Worm (Caenorhabditis elegans) whole organism, early embryonic: ENCODE results near the gene rpoa-49.

Experiments used
- B0310.2 ChIP-seq: sonication (generic microtip); optimal IDR thresholded peaks from 2 replicates; lab custom pipeline; 2016; ENCODE audit warnings: mild to moderate bottlenecking, missing genetic modification characterization, missing compliant biosample characterization
- F13C5.2 ChIP-seq: sonication (generic microtip); optimal IDR thresholded peaks from 2 replicates; lab custom pipeline; 2017; ENCODE audit warnings: mild to moderate bottlenecking, missing genetic modification characterization, inconsistent platforms, missing compliant biosample characterization
- aly-1 ChIP-seq: sonication (generic microtip); optimal IDR thresholded peaks from 2 replicates; lab custom pipeline; 2016; ENCODE audit warnings: missing genetic modification characterization, missing compliant biosample characterization
- ama-1 ChIP-seq: fragments of 150-350 bp; optimal IDR thresholded peaks from 2 replicates; lab custom pipeline; 2014
- ceh-13 ChIP-seq: fragments of 200-800 bp; sonication (Bioruptor generic); optimal IDR thresholded peaks from 2 replicates; lab custom pipeline; 2018; ENCODE audit warnings: mild to moderate bottlenecking, missing genetic modification characterization, missing compliant biosample characterization
- ceh-36 ChIP-seq: sonication (generic microtip); optimal IDR thresholded peaks from 2 replicates; lab custom pipeline; 2016; ENCODE audit warnings: missing genetic modification characterization, inconsistent platforms, missing compliant biosample characterization
- ets-7 ChIP-seq: sonication (generic microtip); optimal IDR thresholded peaks from 2 replicates; lab custom pipeline; 2016; ENCODE audit warnings: missing genotype, missing genetic modification characterization, missing compliant biosample characterization
- flt-1 ChIP-seq: fragments of 200-800 bp; sonication (Bioruptor generic); IDR thresholded peaks from 2 replicates; pipeline ENCODE4 v1.3.6; 2022; ENCODE audit warnings: missing genetic modification characterization, missing compliant biosample characterization
- hmbx-1 ChIP-seq: sonication (generic microtip); optimal IDR thresholded peaks from 2 replicates; lab custom pipeline; 2016; ENCODE audit warnings: mild to moderate bottlenecking, missing genetic modification characterization, missing compliant biosample characterization
- hmg-4 ChIP-seq: fragments of 200-800 bp; sonication (Bioruptor generic); optimal IDR thresholded peaks from 2 replicates; lab custom pipeline; 2018; ENCODE audit warnings: mild to moderate bottlenecking, missing genetic modification characterization, missing compliant biosample characterization
- hnd-1 ChIP-seq: sonication (generic microtip); optimal IDR thresholded peaks from 2 replicates; lab custom pipeline; 2016; ENCODE audit warnings: missing genetic modification characterization, missing compliant biosample characterization
- pes-1 ChIP-seq: fragments of 200-800 bp; sonication (Bioruptor generic); IDR thresholded peaks from 2 replicates; pipeline ENCODE4 v1.3.6; 2022; ENCODE audit warnings: missing genetic modification reagents, missing genetic modification characterization, missing compliant biosample characterization
- scrt-1 ChIP-seq: fragments of 200-800 bp; sonication (Bioruptor generic); IDR thresholded peaks from 2 replicates; pipeline ENCODE4 v1.3.6; 2022; ENCODE audit warnings: missing genetic modification characterization, missing compliant biosample characterization
- sea-1 ChIP-seq: fragments of 200-800 bp; sonication (Bioruptor generic); conservative IDR thresholded peaks from 2 replicates; pipeline ENCODE4 v1.3.6; 2022; ENCODE audit warnings: missing genetic modification characterization, missing compliant biosample characterization
- tbx-11 ChIP-seq: fragments of 200-800 bp; sonication (Bioruptor generic); IDR thresholded peaks from 2 replicates; pipeline ENCODE4 v1.3.6; 2022; ENCODE audit warnings: missing genetic modification characterization, missing compliant biosample characterization
- tbx-37 ChIP-seq: fragments of 200-800 bp; sonication (Bioruptor generic); conservative IDR thresholded peaks from 2 replicates; pipeline ENCODE4 v1.3.6; 2022; ENCODE audit warnings: missing genetic modification reagents, missing genetic modification characterization, missing compliant biosample characterization
- tra-4 ChIP-seq: sonication (generic microtip); optimal IDR thresholded peaks from 2 replicates; lab custom pipeline; 2017; ENCODE audit warnings: missing genetic modification characterization, missing compliant biosample characterization

rpoa-49 gene

ce11 chrII:61013-61412 lies 16.2 kb downstream of the rpoa-49 start, which contains the start of gene C23H3.2:
TSS of gene C23H3.2 (plus strand) at chrII:61313.
- no peak for TF ChIP-seq flt-1
- no peak for TF ChIP-seq pes-1 (GFP tag; lab: Robert Waterston, UW)
- TF ChIP-seq ceh-36 (tag; lab: Kevin White, UChicago) = no peak
- no peak for TF ChIP-seq ets-7 (tag; lab: Kevin White, UChicago)
- TF ChIP-seq hnd-1 (tag; lab: Kevin White, UChicago) = no peak
- no peak for TF ChIP-seq B0310.2
- TF ChIP-seq aly-1 (tag; lab: Kevin White, UChicago) = no peak
- no peak for TF ChIP-seq ceh-13 (GFP tag; lab: Kevin White, UChicago)
- no peak for TF ChIP-seq tbx-11 (GFP tag; lab: Robert Waterston, UW)
- TF ChIP-seq tbx-37 = no peak
- TF ChIP-seq hmg-4 (GFP tag; lab: Kevin White, UChicago) = no peak
- TF ChIP-seq scrt-1 (GFP tag; lab: Robert Waterston, UW) = no peak
- TF ChIP-seq F13C5.2 (tag; lab: Kevin White, UChicago) = no peak

- TF ChIP-seq ets-7 (tag; lab: Kevin White, UChicago) (no peak), flt-1 (no peak), ama-1 (lab: Kevin White, UChicago) (no peak), sea-1 (GFP tag; lab: Robert Waterston, UW) (no peak), hnd-1 (tag; lab: Kevin White, UChicago) (no peak), pes-1 (GFP tag; lab: Robert Waterston, UW) (no peak), scrt-1 (GFP tag; lab: Robert Waterston, UW) (no peak)
Observed at ce11 chrII:65484-65883, 20.6 kb downstream of the rpoa-49 start.

ce11 chrII:66322-66721 lies 21.5 kb downstream of the rpoa-49 start:
- TF ChIP-seq hmg-4 (GFP tag; lab: Kevin White, UChicago) (peak; percentile 68), B0310.2 (peak; percentile 12), pes-1 (GFP tag; lab: Robert Waterston, UW) (0 out of 2 replicates have a peak, but pooled peaks have one; percentile 6), ama-1 (lab: Kevin White, UChicago) (no peak), hmbx-1 (no peak), hnd-1 (tag; lab: Kevin White, UChicago) (no peak), flt-1 (no peak), ceh-13 (GFP tag; lab: Kevin White, UChicago) (no peak), ceh-36 (tag; lab: Kevin White, UChicago) (no peak), tbx-37 (no peak), sea-1 (GFP tag; lab: Robert Waterston, UW) (no peak), tbx-11 (GFP tag; lab: Robert Waterston, UW) (no peak), aly-1 (tag; lab: Kevin White, UChicago) (peak; percentile 39), F13C5.2 (tag; lab: Kevin White, UChicago) (peak; percentile 53), tra-4 (tag; lab: Kevin White, UChicago) (no peak), ets-7 (tag; lab: Kevin White, UChicago) (peak; percentile 34), scrt-1 (GFP tag; lab: Robert Waterston, UW) (no peak)

- TF ChIP-seq sea-1 (GFP tag; lab: Robert Waterston, UW) = no peak
- TF ChIP-seq hnd-1 (tag; lab: Kevin White, UChicago) = no peak
- TF ChIP-seq flt-1 = no peak
- no peak for TF ChIP-seq hmg-4 (GFP tag; lab: Kevin White, UChicago)
- TF ChIP-seq ama-1 (lab: Kevin White, UChicago) = no peak
- TF ChIP-seq pes-1 (GFP tag; lab: Robert Waterston, UW) = no peak
- no peak for TF ChIP-seq tbx-11 (GFP tag; lab: Robert Waterston, UW)
- TF ChIP-seq aly-1 (tag; lab: Kevin White, UChicago) = no peak
- no peak for TF ChIP-seq hmbx-1
- TF ChIP-seq ets-7 (tag; lab: Kevin White, UChicago) = no peak
- no peak for TF ChIP-seq B0310.2
- no peak for TF ChIP-seq ceh-36 (tag; lab: Kevin White, UChicago)
- TF ChIP-seq scrt-1 (GFP tag; lab: Robert Waterston, UW) = no peak
- TF ChIP-seq tra-4 (tag; lab: Kevin White, UChicago) = no peak
- no peak for TF ChIP-seq F13C5.2 (tag; lab: Kevin White, UChicago)
- TF ChIP-seq tbx-37 = no peak
Observed at ce11 chrII:67663-68062, 22.8 kb downstream of the rpoa-49 start.

- TF ChIP-seq hnd-1 (tag; lab: Kevin White, UChicago) (no peak), hmbx-1 (no peak), pes-1 (GFP tag; lab: Robert Waterston, UW) (no peak), flt-1 (no peak), tra-4 (tag; lab: Kevin White, UChicago) (no peak), tbx-37 (no peak), aly-1 (tag; lab: Kevin White, UChicago) (no peak), ets-7 (tag; lab: Kevin White, UChicago) (no peak), tbx-11 (GFP tag; lab: Robert Waterston, UW) (no peak), B0310.2 (no peak), scrt-1 (GFP tag; lab: Robert Waterston, UW) (no peak), F13C5.2 (tag; lab: Kevin White, UChicago) (no peak), ceh-36 (tag; lab: Kevin White, UChicago) (no peak), hmg-4 (GFP tag; lab: Kevin White, UChicago) (no peak), ceh-13 (GFP tag; lab: Kevin White, UChicago) (no peak), sea-1 (GFP tag; lab: Robert Waterston, UW) (no peak), ama-1 (lab: Kevin White, UChicago) (no peak)
Observed at ce11 chrII:68757-69156, 23.9 kb downstream of the rpoa-49 start.

ce11 chrII:69354-69753 lies 24.5 kb downstream of the rpoa-49 start, which contains the start of gene egl-26:
TSS of gene egl-26 (plus strand) at chrII:69654.
- no peak for TF ChIP-seq pes-1 (GFP tag; lab: Robert Waterston, UW)
- TF ChIP-seq B0310.2 = no peak
- TF ChIP-seq tbx-11 (GFP tag; lab: Robert Waterston, UW) = no peak
- TF ChIP-seq tbx-37 = no peak
- TF ChIP-seq scrt-1 (GFP tag; lab: Robert Waterston, UW) = no peak
- TF ChIP-seq ama-1 (lab: Kevin White, UChicago) = no peak
- no peak for TF ChIP-seq ets-7 (tag; lab: Kevin White, UChicago)
- no peak for TF ChIP-seq aly-1 (tag; lab: Kevin White, UChicago)
- no peak for TF ChIP-seq ceh-36 (tag; lab: Kevin White, UChicago)
- no peak for TF ChIP-seq tra-4 (tag; lab: Kevin White, UChicago)
- no peak for TF ChIP-seq ceh-13 (GFP tag; lab: Kevin White, UChicago)
- TF ChIP-seq F13C5.2 (tag; lab: Kevin White, UChicago) = no peak
- no peak for TF ChIP-seq flt-1
- TF ChIP-seq hmg-4 (GFP tag; lab: Kevin White, UChicago) = no peak
- TF ChIP-seq hnd-1 (tag; lab: Kevin White, UChicago) = no peak
- TF ChIP-seq sea-1 (GFP tag; lab: Robert Waterston, UW) = no peak
- no peak for TF ChIP-seq hmbx-1
